1 fruit fly cellular context compared by ENCODE assay signal in genomic region chr2L:7204172-7204482, dm6.
TF ChIP-seq lines count a peak whose summit lies in the region.

TSS of gene CG4502 (minus strand) at chr2L:7204264.

TF ChIP-seq in whole organism, embryonic, 481 proteins besides CTCF, POLR2A, EP300 and RAD21 (continued from another document and continues in another):
- TF ChIP-seq CG2875 (GFP tag; optimal IDR thresholded peaks at IDR 0.05; lab: Kevin White, UChicago), result no peak
- TF ChIP-seq sima (GFP tag; optimal IDR thresholded peaks at IDR 0.05; lab: Kevin White, UChicago), result no peak
- TF ChIP-seq gem (tag; optimal IDR thresholded peaks at IDR 0.05; lab: Kevin White, UChicago), result no peak
- TF ChIP-seq CG31388 (GFP tag; optimal IDR thresholded peaks at IDR 0.05; lab: Kevin White, UChicago), result no peak
- no peak for TF ChIP-seq croc (GFP tag; conservative IDR thresholded peaks at IDR 0.05; lab: Robert Waterston, UW)
- TF ChIP-seq bab2 (GFP tag; optimal IDR thresholded peaks at IDR 0.05; lab: Kevin White, UChicago), result peak; percentile 12
- no peak for TF ChIP-seq Taf1 (GFP tag; IDR thresholded peaks at IDR 0.05; lab: Robert Waterston, UW)
- TF ChIP-seq Xbp1 (GFP tag; optimal IDR thresholded peaks at IDR 0.05; lab: Kevin White, UChicago), result peak; percentile 40
- TF ChIP-seq sqz (GFP tag; optimal IDR thresholded peaks at IDR 0.05; lab: Kevin White, UChicago), result peak; percentile 19
- TF ChIP-seq chif (GFP tag; optimal IDR thresholded peaks at IDR 0.05; lab: Kevin White, UChicago), result peak in 1 of 2 experiments; percentile 24
- no peak for TF ChIP-seq gce (GFP tag; IDR thresholded peaks at IDR 0.05; lab: Robert Waterston, UW)
- peak; percentile 14 for TF ChIP-seq CG9817 (tag; optimal IDR thresholded peaks at IDR 0.05; lab: Kevin White, UChicago)
- no peak for TF ChIP-seq en (GFP tag; optimal IDR thresholded peaks at IDR 0.05; lab: Kevin White, UChicago)
- TF ChIP-seq ftz-f1 (GFP tag; optimal IDR thresholded peaks at IDR 0.05; lab: Kevin White, UChicago), result no peak
- TF ChIP-seq mld (GFP tag; IDR thresholded peaks at IDR 0.05; lab: Robert Waterston, UW; ENCODE audit: partially characterized antibody), result peak; percentile 98
- no peak for TF ChIP-seq ewg (GFP tag; optimal IDR thresholded peaks at IDR 0.05; lab: Kevin White, UChicago)
- TF ChIP-seq CG11560 (tag; IDR thresholded peaks at IDR 0.05; lab: Robert Waterston, UW), result peak; percentile 76; the same call in 2 of the 3 replicates
- TF ChIP-seq CG18476 (GFP tag; optimal IDR thresholded peaks at IDR 0.05; lab: Kevin White, UChicago), result no peak
- peak; percentile 34; the same call in 1 of the 2 replicates for TF ChIP-seq CG10321 (GFP tag; IDR thresholded peaks at IDR 0.05; lab: Robert Waterston, UW)
- peak; percentile 100 for TF ChIP-seq zen2 (GFP tag; IDR thresholded peaks at IDR 0.05; lab: Robert Waterston, UW; ENCODE audit: partially characterized antibody)
- TF ChIP-seq az2 (GFP tag; optimal IDR thresholded peaks at IDR 0.05; lab: Kevin White, UChicago), result no peak
- no peak for TF ChIP-seq jing (GFP tag; optimal IDR thresholded peaks at IDR 0.05; lab: Kevin White, UChicago)
- TF ChIP-seq CG11695 (GFP tag; IDR thresholded peaks at IDR 0.05; lab: Robert Waterston, UW), result no peak
- TF ChIP-seq slou (GFP tag; optimal IDR thresholded peaks at IDR 0.05; lab: Kevin White, UChicago), result no peak
- TF ChIP-seq abd-A (tag; optimal IDR thresholded peaks at IDR 0.05; lab: Kevin White, UChicago), result no peak
- TF ChIP-seq Nf-YA (GFP tag; IDR thresholded peaks at IDR 0.05; lab: Robert Waterston, UW), result no peak
- no peak for TF ChIP-seq CG15479 (GFP tag; optimal IDR thresholded peaks at IDR 0.05; lab: Kevin White, UChicago)
- no peak for TF ChIP-seq CG3838 (GFP tag; optimal IDR thresholded peaks at IDR 0.05; lab: Kevin White, UChicago)
- TF ChIP-seq Sin3A (optimal IDR thresholded peaks at IDR 0.05; lab: Kevin White, UChicago), result peak; percentile 27
- no peak for TF ChIP-seq prd (optimal IDR thresholded peaks at IDR 0.05; lab: Kevin White, UChicago)
- TF ChIP-seq prd (GFP tag; IDR thresholded peaks at IDR 0.05; lab: Robert Waterston, UW), result no peak
- no peak for TF ChIP-seq kah (GFP tag; optimal IDR thresholded peaks at IDR 0.05; lab: Kevin White, UChicago)
- peak; percentile 41 for TF ChIP-seq CG15601 (tag; optimal IDR thresholded peaks at IDR 0.05; lab: Kevin White, UChicago)
- peak; percentile 57 for TF ChIP-seq slbo (GFP tag; IDR thresholded peaks at IDR 0.05; lab: Robert Waterston, UW)
- TF ChIP-seq wdn (GFP tag; IDR thresholded peaks at IDR 0.05; lab: Robert Waterston, UW), result no peak
- no peak for TF ChIP-seq Rx (GFP tag; IDR thresholded peaks at IDR 0.05; lab: Robert Waterston, UW)
- TF ChIP-seq Nf-YB (GFP tag; optimal IDR thresholded peaks at IDR 0.05; lab: Kevin White, UChicago), result no peak
- 0 out of 2 replicates have a peak, but pooled peaks have one; percentile 6 for TF ChIP-seq CG6272 (GFP tag; IDR thresholded peaks at IDR 0.05; lab: Robert Waterston, UW)
- no peak for TF ChIP-seq Hmx (GFP tag; optimal IDR thresholded peaks at IDR 0.05; lab: Kevin White, UChicago)
- peak; percentile 15 for TF ChIP-seq CG7987 (GFP tag; optimal IDR thresholded peaks at IDR 0.05; lab: Kevin White, UChicago)
- no peak for TF ChIP-seq Oli (tag; optimal IDR thresholded peaks at IDR 0.05; lab: Kevin White, UChicago)
- peak; percentile 20 for TF ChIP-seq CG7928 (GFP tag; optimal IDR thresholded peaks at IDR 0.05; lab: Kevin White, UChicago)
- peak; percentile 98 for TF ChIP-seq Sry-δ (GFP tag; optimal IDR thresholded peaks at IDR 0.05; lab: Kevin White, UChicago)
- TF ChIP-seq p53 (GFP tag; optimal IDR thresholded peaks at IDR 0.05; lab: Kevin White, UChicago), result peak; percentile 45
- TF ChIP-seq CG12155 (GFP tag; optimal IDR thresholded peaks at IDR 0.05; lab: Kevin White, UChicago), result peak; percentile 37
- no peak for TF ChIP-seq Meics (GFP tag; optimal IDR thresholded peaks at IDR 0.05; lab: Kevin White, UChicago)
- peak; percentile 99 for TF ChIP-seq HLH4C (GFP tag; IDR thresholded peaks at IDR 0.05; lab: Robert Waterston, UW; ENCODE audit: partially characterized antibody)
- no peak for TF ChIP-seq Mes4 (GFP tag; optimal IDR thresholded peaks at IDR 0.05; lab: Kevin White, UChicago)
- no peak for TF ChIP-seq CG7786 (GFP tag; optimal IDR thresholded peaks at IDR 0.05; lab: Kevin White, UChicago)
- TF ChIP-seq Awh (GFP tag; IDR thresholded peaks at IDR 0.05; lab: Robert Waterston, UW), result no peak
- no peak for TF ChIP-seq E2f1 (GFP tag; IDR thresholded peaks at IDR 0.05; lab: Robert Waterston, UW)
- no peak for TF ChIP-seq dati (GFP tag; IDR thresholded peaks at IDR 0.05; lab: Robert Waterston, UW)
- TF ChIP-seq MESR4 (GFP tag; optimal IDR thresholded peaks at IDR 0.05; lab: Kevin White, UChicago), result peak; percentile 18
- TF ChIP-seq H15 (GFP tag; IDR thresholded peaks at IDR 0.05; lab: Robert Waterston, UW), result no peak
- TF ChIP-seq CG8944 (GFP tag; optimal IDR thresholded peaks at IDR 0.05; lab: Kevin White, UChicago), result no peak
- no peak for TF ChIP-seq CG31224 (GFP tag; IDR thresholded peaks at IDR 0.05; lab: Robert Waterston, UW)
- peak; percentile 43 for TF ChIP-seq sd (tag; optimal IDR thresholded peaks at IDR 0.05; lab: Kevin White, UChicago)
- TF ChIP-seq ttk (GFP tag; IDR thresholded peaks at IDR 0.05; lab: Robert Waterston, UW), result no peak
- peak; percentile 9 for TF ChIP-seq caup (GFP tag; optimal IDR thresholded peaks at IDR 0.05; lab: Kevin White, UChicago; ENCODE audit: severe bottlenecking)
- no peak for TF ChIP-seq CG6254 (GFP tag; optimal IDR thresholded peaks at IDR 0.05; lab: Kevin White, UChicago)
- TF ChIP-seq jigr1 (GFP tag; IDR thresholded peaks at IDR 0.05; lab: Robert Waterston, UW), result no peak
- TF ChIP-seq CG2712 (tag; optimal IDR thresholded peaks at IDR 0.05; lab: Kevin White, UChicago), result peak; percentile 38
- TF ChIP-seq CG13123 (GFP tag; optimal IDR thresholded peaks at IDR 0.05; lab: Kevin White, UChicago), result no peak
- TF ChIP-seq Camta (GFP tag; optimal IDR thresholded peaks at IDR 0.05; lab: Kevin White, UChicago), result peak; percentile 12
- peak; percentile 98 for TF ChIP-seq tna (GFP tag; IDR thresholded peaks at IDR 0.05; lab: Robert Waterston, UW; ENCODE audit: partially characterized antibody)
- no peak for TF ChIP-seq crp (GFP tag; optimal IDR thresholded peaks at IDR 0.05; lab: Kevin White, UChicago)
- TF ChIP-seq CG16863 (GFP tag; optimal IDR thresholded peaks at IDR 0.05; lab: Kevin White, UChicago), result no peak
- TF ChIP-seq dysf (GFP tag; IDR thresholded peaks at IDR 0.05; lab: Robert Waterston, UW), result no peak
- no peak for TF ChIP-seq CG6683 (GFP tag; optimal IDR thresholded peaks at IDR 0.05; lab: Kevin White, UChicago)
- TF ChIP-seq nmo (GFP tag; optimal IDR thresholded peaks at IDR 0.05; lab: Kevin White, UChicago), result peak; percentile 68
- no peak for TF ChIP-seq Lim3 (GFP tag; IDR thresholded peaks at IDR 0.05; lab: Robert Waterston, UW)
- TF ChIP-seq dpn (GFP tag; optimal IDR thresholded peaks at IDR 0.05; lab: Kevin White, UChicago), result peak; percentile 39 to 57
- TF ChIP-seq ssp (GFP tag; IDR thresholded peaks at IDR 0.05; lab: Robert Waterston, UW), result peak; percentile 51; the same call in 1 of the 2 replicates
- peak; percentile 53 for TF ChIP-seq gfzf (GFP tag; optimal IDR thresholded peaks at IDR 0.05; lab: Kevin White, UChicago)
- TF ChIP-seq slp2 (GFP tag; optimal IDR thresholded peaks at IDR 0.05; lab: Kevin White, UChicago), result peak; percentile 27
- TF ChIP-seq yki (optimal IDR thresholded peaks at IDR 0.05; lab: Kevin White, UChicago), result no peak
- TF ChIP-seq CG12659 (GFP tag; optimal IDR thresholded peaks at IDR 0.05; lab: Kevin White, UChicago), result peak; percentile 77
- peak; percentile 51 for TF ChIP-seq Bteb2 (GFP tag; optimal IDR thresholded peaks at IDR 0.05; lab: Kevin White, UChicago)
- TF ChIP-seq Usf (GFP tag; optimal IDR thresholded peaks at IDR 0.05; lab: Kevin White, UChicago), result no peak
- peak; percentile 99 for TF ChIP-seq Opbp (GFP tag; IDR thresholded peaks at IDR 0.05; lab: Robert Waterston, UW; ENCODE audit: partially characterized antibody)
- peak; percentile 5 for TF ChIP-seq CG12236 (GFP tag; optimal IDR thresholded peaks at IDR 0.05; lab: Kevin White, UChicago)
- TF ChIP-seq CG15696 (tag; optimal IDR thresholded peaks at IDR 0.05; lab: Kevin White, UChicago), result no peak
- TF ChIP-seq lab (GFP tag; optimal IDR thresholded peaks at IDR 0.05; lab: Kevin White, UChicago), result no peak
- TF ChIP-seq CG11093 (GFP tag; IDR thresholded peaks at IDR 0.05; lab: Robert Waterston, UW), result no peak
- TF ChIP-seq Lpt (GFP tag; optimal IDR thresholded peaks at IDR 0.05; lab: Kevin White, UChicago), result no peak
- peak; percentile 23; the same call in 1 of the 2 replicates for TF ChIP-seq Xrp1 (GFP tag; IDR thresholded peaks at IDR 0.05; lab: Robert Waterston, UW)
- no peak for TF ChIP-seq fd96Cb (tag; optimal IDR thresholded peaks at IDR 0.05; lab: Kevin White, UChicago)
- no peak for TF ChIP-seq aop (GFP tag; IDR thresholded peaks at IDR 0.05; lab: Robert Waterston, UW)
- no peak for TF ChIP-seq peb (GFP tag; IDR thresholded peaks at IDR 0.05; lab: Robert Waterston, UW)
- TF ChIP-seq zfh1 (GFP tag; IDR thresholded peaks at IDR 0.05; lab: Robert Waterston, UW), result 0 out of 3 replicates have a peak, but pooled peaks have one; percentile 33
- TF ChIP-seq Hr51 (GFP tag; optimal IDR thresholded peaks at IDR 0.05; lab: Kevin White, UChicago), result no peak
- TF ChIP-seq CG2202 (tag; optimal IDR thresholded peaks at IDR 0.05; lab: Kevin White, UChicago), result no peak
- TF ChIP-seq pfk (GFP tag; optimal IDR thresholded peaks at IDR 0.05; lab: Kevin White, UChicago), result no peak
- peak; percentile 100 for TF ChIP-seq CG34224 (GFP tag; IDR thresholded peaks at IDR 0.05; lab: Robert Waterston, UW; ENCODE audit: partially characterized antibody)
- TF ChIP-seq bigmax (GFP tag; optimal IDR thresholded peaks at IDR 0.05; lab: Kevin White, UChicago), result no peak
- TF ChIP-seq CG1603 (tag; optimal IDR thresholded peaks at IDR 0.05; lab: Kevin White, UChicago), result peak; percentile 81
- TF ChIP-seq CG3281 (GFP tag; optimal IDR thresholded peaks at IDR 0.05; lab: Kevin White, UChicago), result no peak
- TF ChIP-seq CG14014 (GFP tag; IDR thresholded peaks at IDR 0.05; lab: Robert Waterston, UW), result no peak
- peak in 1 of 2 experiments; percentile 5 for TF ChIP-seq bsh (GFP tag; optimal IDR thresholded peaks at IDR 0.05; lab: Kevin White, UChicago)
- TF ChIP-seq Dll (GFP tag; IDR thresholded peaks at IDR 0.05; lab: Robert Waterston, UW; ENCODE audit: partially characterized antibody), result peak; percentile 100
- no peak; the same call in 2 of the 3 replicates for TF ChIP-seq CG14050 (GFP tag; IDR thresholded peaks at IDR 0.05; lab: Robert Waterston, UW)
- TF ChIP-seq gcm (GFP tag; optimal IDR thresholded peaks at IDR 0.05; lab: Kevin White, UChicago), result no peak
- no peak for TF ChIP-seq CG1529 (GFP tag; optimal IDR thresholded peaks at IDR 0.05; lab: Kevin White, UChicago)
- no peak for TF ChIP-seq D19B (GFP tag; optimal IDR thresholded peaks at IDR 0.05; lab: Kevin White, UChicago)
- peak; percentile 31 for TF ChIP-seq ERR (GFP tag; optimal IDR thresholded peaks at IDR 0.05; lab: Kevin White, UChicago)
- TF ChIP-seq zf30C (GFP tag; optimal IDR thresholded peaks at IDR 0.05; lab: Kevin White, UChicago), result peak; percentile 98
- TF ChIP-seq CG5180 (GFP tag; optimal IDR thresholded peaks at IDR 0.05; lab: Kevin White, UChicago), result no peak
- peak; percentile 29 for TF ChIP-seq B-H2 (GFP tag; optimal IDR thresholded peaks at IDR 0.05; lab: Kevin White, UChicago)
- no peak for TF ChIP-seq CG12219 (GFP tag; optimal IDR thresholded peaks at IDR 0.05; lab: Kevin White, UChicago)
- no peak for TF ChIP-seq CG4707 (GFP tag; optimal IDR thresholded peaks at IDR 0.05; lab: Kevin White, UChicago)
- TF ChIP-seq Hsf (GFP tag; optimal IDR thresholded peaks at IDR 0.05; lab: Kevin White, UChicago), result peak; percentile 21
- TF ChIP-seq ase (GFP tag; IDR thresholded peaks at IDR 0.05; lab: Robert Waterston, UW), result no peak
- TF ChIP-seq ac (GFP tag; optimal IDR thresholded peaks at IDR 0.05; lab: Kevin White, UChicago), result no peak
- peak; percentile 67; the same call in 1 of the 2 replicates for TF ChIP-seq CG32532 (GFP tag; IDR thresholded peaks at IDR 0.05; lab: Robert Waterston, UW)
- no peak for TF ChIP-seq CG17328 (GFP tag; IDR thresholded peaks at IDR 0.05; lab: Robert Waterston, UW)
- peak in 1 of 2 experiments; percentile 21 for TF ChIP-seq Pdp1 (GFP tag; optimal IDR thresholded peaks at IDR 0.05; lab: Kevin White, UChicago)
- TF ChIP-seq CG17912 (GFP tag; optimal IDR thresholded peaks at IDR 0.05; lab: Kevin White, UChicago), result no peak
- no peak for TF ChIP-seq NC2α (GFP tag; optimal IDR thresholded peaks at IDR 0.05; lab: Kevin White, UChicago)
- no peak for TF ChIP-seq ATbp (GFP tag; optimal IDR thresholded peaks at IDR 0.05; lab: Kevin White, UChicago)
- TF ChIP-seq ro (GFP tag; IDR thresholded peaks at IDR 0.05; lab: Robert Waterston, UW), result no peak
- TF ChIP-seq ci (GFP tag; IDR thresholded peaks at IDR 0.05; lab: Robert Waterston, UW), result peak; percentile 56; the same call in 2 of the 3 replicates
- no peak for TF ChIP-seq Ptx1 (GFP tag; IDR thresholded peaks at IDR 0.05; lab: Robert Waterston, UW)
- peak; percentile 99 for TF ChIP-seq Doc3 (GFP tag; IDR thresholded peaks at IDR 0.05; lab: Robert Waterston, UW; ENCODE audit: partially characterized antibody)
- TF ChIP-seq exex (tag; optimal IDR thresholded peaks at IDR 0.05; lab: Kevin White, UChicago), result no peak
- peak; percentile 99 for TF ChIP-seq nerfin-2 (GFP tag; IDR thresholded peaks at IDR 0.05; lab: Robert Waterston, UW; ENCODE audit: partially characterized antibody)
- TF ChIP-seq PHDP (tag; optimal IDR thresholded peaks at IDR 0.05; lab: Kevin White, UChicago), result no peak
- no peak for TF ChIP-seq CG4404 (GFP tag; IDR thresholded peaks at IDR 0.05; lab: Robert Waterston, UW)
- no peak for TF ChIP-seq Ets65A (GFP tag; lab: Kevin White, UChicago)
- TF ChIP-seq bowl (GFP tag; IDR thresholded peaks at IDR 0.05; lab: Robert Waterston, UW), result no peak
- TF ChIP-seq hbn (GFP tag; IDR thresholded peaks at IDR 0.05; lab: Robert Waterston, UW; ENCODE audit: partially characterized antibody), result peak; percentile 100
- TF ChIP-seq MTF-1 (GFP tag; optimal IDR thresholded peaks at IDR 0.05; lab: Kevin White, UChicago; ENCODE audit: borderline replicate concordance), result no peak
- TF ChIP-seq CG10267 (tag; optimal IDR thresholded peaks at IDR 0.05; lab: Kevin White, UChicago), result peak; percentile 64
- TF ChIP-seq ranshi (GFP tag; IDR thresholded peaks at IDR 0.05; lab: Robert Waterston, UW), result no peak
- TF ChIP-seq tin (GFP tag; optimal IDR thresholded peaks at IDR 0.05; lab: Kevin White, UChicago), result peak; percentile 8
- TF ChIP-seq org-1 (GFP tag; optimal IDR thresholded peaks at IDR 0.05; lab: Kevin White, UChicago), result no peak
